Worm (Caenorhabditis elegans) whole organism, L2 larva: ENCODE measurements around the gene Y69A2AR.32.

Experiments
- ZK546.5 ChIP-seq: sonication (generic microtip); optimal IDR thresholded peaks from 2 replicates; lab custom pipeline; 2017; ENCODE audit warnings: missing biosample characterization, missing genetic modification characterization
- aly-2 ChIP-seq: fragments of 150-350 bp; optimal IDR thresholded peaks from 2 replicates; lab custom pipeline; 2014; ENCODE audit warnings: missing biosample characterization, missing genetic modification characterization
- blmp-1 ChIP-seq: sonication (generic microtip); optimal IDR thresholded peaks from 2 replicates; lab custom pipeline; 2017; ENCODE audit warnings: missing genetic modification characterization, mild to moderate bottlenecking, missing compliant biosample characterization, antibody characterized with exemption, moderate library complexity; ENCODE audit not compliant: insufficient read depth
- lin-39 ChIP-seq: fragments of 150-350 bp; optimal IDR thresholded peaks from 2 replicates; lab custom pipeline; 2014; ENCODE audit warnings: missing biosample characterization, missing genetic modification reagents, missing genetic modification characterization
- nhr-11 ChIP-seq: fragments of 150-350 bp; optimal IDR thresholded peaks from 2 replicates; lab custom pipeline; 2014; ENCODE audit warnings: missing biosample characterization, missing genetic modification characterization
- unc-55 ChIP-seq: fragments of 150-350 bp; sonication (generic microtip); optimal IDR thresholded peaks from 3 replicates; lab custom pipeline; 2014; ENCODE audit warnings: missing biosample characterization, missing genetic modification reagents, missing genetic modification characterization
- zag-1 ChIP-seq: fragments of 150-350 bp; optimal IDR thresholded peaks from 2 replicates; lab custom pipeline; 2014; ENCODE audit warnings: missing biosample characterization, missing genetic modification characterization

ce11 chrIV:2610409-2610808 lies at the start of gene Y69A2AR.32:
- no peak for TF ChIP-seq zag-1 (tag; lab: Kevin White, UChicago)
- no peak for TF ChIP-seq nhr-11 (tag; lab: Kevin White, UChicago)
- TF ChIP-seq aly-2 = no peak
- no peak for TF ChIP-seq blmp-1 (tag; lab: Kevin White, UChicago)
- TF ChIP-seq ZK546.5 (tag; lab: Kevin White, UChicago) = no peak
- no peak for TF ChIP-seq unc-55 (GFP tag; lab: Kevin White, UChicago)
- TF ChIP-seq lin-39 (tag; lab: Kevin White, UChicago) = no peak
